Fruit fly (Drosophila melanogaster): Measurements from ENCODE around the gene Yp3.

Gene Yp3

DNA sequence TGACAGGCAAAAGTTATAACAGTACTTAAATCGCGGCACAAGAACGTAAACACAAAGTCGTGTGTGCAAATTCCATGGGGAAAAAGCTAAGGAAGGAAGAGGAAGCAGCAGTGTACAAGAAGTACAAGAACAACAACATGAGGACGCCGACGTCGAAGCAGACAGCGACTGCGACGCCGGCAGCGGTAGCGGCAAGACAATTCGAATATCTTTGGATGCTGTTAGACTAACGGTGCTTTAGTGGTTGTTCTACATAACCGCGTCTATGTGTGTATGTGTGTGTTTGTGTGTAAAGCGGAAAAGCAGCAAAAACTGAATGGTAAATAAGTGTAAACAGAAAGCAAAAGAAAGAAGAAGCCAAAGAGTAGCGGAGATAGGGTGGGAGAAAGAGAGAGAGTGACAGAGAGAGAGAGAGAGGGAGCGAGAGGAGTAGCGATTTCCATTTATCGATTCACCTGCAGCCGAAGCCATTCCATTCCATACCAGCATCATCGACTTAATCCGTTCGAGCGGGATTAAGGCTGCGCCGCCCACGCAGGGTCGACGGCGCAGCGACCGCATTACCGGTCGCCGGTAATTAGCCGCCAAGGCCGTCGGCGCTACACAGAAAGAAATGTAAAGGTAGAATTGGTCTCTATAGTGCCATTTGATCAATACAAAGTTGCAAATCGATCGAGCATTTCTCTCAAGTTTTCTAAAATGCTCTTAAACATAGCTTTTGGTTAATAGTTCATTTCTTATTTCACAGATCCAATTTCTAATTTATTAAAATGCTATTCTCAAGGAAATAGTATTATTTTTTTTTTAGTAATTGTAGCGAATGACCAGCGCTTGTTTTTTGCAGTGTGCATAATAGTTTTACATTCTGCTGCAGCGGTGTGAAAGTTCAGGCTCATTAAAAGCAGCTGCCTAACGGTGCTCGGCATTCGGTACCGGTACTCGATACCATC lies 24.9 kb downstream of the Yp3 start (continued):
- TF ChIP-seq CG17612 (GFP tag; IDR thresholded peaks at IDR 0.05) (no peak), ase (GFP tag; IDR thresholded peaks at IDR 0.05) (no peak), CG18619 (GFP tag; optimal IDR thresholded peaks at IDR 0.05) (peak; percentile 35), D19B (GFP tag; optimal IDR thresholded peaks at IDR 0.05) (no peak), CG9215 (GFP tag; IDR thresholded peaks at IDR 0.05) (no peak), CG8388 (GFP tag; optimal IDR thresholded peaks at IDR 0.05) (peak; percentile 56), pnt (GFP tag; optimal IDR thresholded peaks at IDR 0.05) (peak; percentile 14), Camta (GFP tag; optimal IDR thresholded peaks at IDR 0.05) (peak; percentile 53), shn (GFP tag; optimal IDR thresholded peaks at IDR 0.05) (no peak), salm (tag; optimal IDR thresholded peaks at IDR 0.05) (peak; percentile 13), prd (optimal IDR thresholded peaks at IDR 0.05) (no peak), prd (GFP tag; IDR thresholded peaks at IDR 0.05) (peak; percentile 34; the same call in 2 of the 3 replicates), gt (GFP tag; IDR thresholded peaks at IDR 0.05) (no peak), zf30C (GFP tag; optimal IDR thresholded peaks at IDR 0.05) (peak; percentile 41), CG31441 (GFP tag; IDR thresholded peaks at IDR 0.05) (peak; percentile 73), aop (GFP tag; IDR thresholded peaks at IDR 0.05) (no peak), grau (tag; optimal IDR thresholded peaks at IDR 0.05) (peak; percentile 49), zfh1 (GFP tag; IDR thresholded peaks at IDR 0.05) (peak; percentile 41; the same call in 1 of the 3 replicates), corto (GFP tag; optimal IDR thresholded peaks at IDR 0.05) (no peak), CHES-1-like (GFP tag; optimal IDR thresholded peaks at IDR 0.05) (no peak), lilli (GFP tag; optimal IDR thresholded peaks at IDR 0.05) (peak; percentile 49), CG7357 (GFP tag; IDR thresholded peaks at IDR 0.05) (no peak), ranshi (GFP tag; IDR thresholded peaks at IDR 0.05) (no peak), D (optimal IDR thresholded peaks at IDR 0.05) (no peak), D (GFP tag; optimal IDR thresholded peaks at IDR 0.05) (peak; percentile 47), danr (GFP tag; IDR thresholded peaks at IDR 0.05) (0 out of 2 replicates have a peak, but pooled peaks have one; percentile 19), Hr3 (GFP tag; optimal IDR thresholded peaks at IDR 0.05) (peak; percentile 16)

DNA sequence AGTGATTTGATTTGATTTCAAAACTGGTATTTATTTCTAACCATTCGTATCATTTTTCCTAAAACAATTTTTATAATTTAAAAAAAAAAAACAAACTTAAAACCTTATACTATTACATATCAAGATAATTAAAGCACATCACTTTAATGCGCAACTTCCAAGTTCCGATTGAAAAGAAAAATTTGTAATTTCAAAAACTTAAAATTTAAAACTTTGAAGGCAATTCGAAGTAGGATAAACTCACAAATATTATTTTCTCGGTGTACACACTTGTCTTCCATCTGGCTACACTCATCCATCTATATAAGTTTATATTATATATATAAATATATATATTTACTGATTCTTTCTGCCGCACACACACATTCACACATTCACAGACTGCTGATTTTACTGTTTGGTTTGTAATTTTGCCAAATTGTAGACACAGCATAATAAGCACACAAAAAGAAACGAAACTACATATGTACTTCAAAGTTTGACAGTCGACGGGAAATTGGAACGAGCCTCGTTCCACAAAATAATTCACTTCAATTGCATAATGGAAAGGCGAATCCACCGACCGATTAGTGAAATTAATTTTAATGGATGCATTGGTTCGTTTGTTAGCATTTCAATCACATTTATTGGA lies 26.8 kb downstream of the Yp3 start:
- TF ChIP-seq MBD-R2 (GFP tag; IDR thresholded peaks at IDR 0.05) (no peak), CG30431 (GFP tag; optimal IDR thresholded peaks at IDR 0.05) (no peak), inv (GFP tag; IDR thresholded peaks at IDR 0.05; ENCODE audit: partially characterized antibody) (no peak), CG15479 (GFP tag; optimal IDR thresholded peaks at IDR 0.05) (no peak), CG10209 (GFP tag; optimal IDR thresholded peaks at IDR 0.05) (no peak), chm (GFP tag; IDR thresholded peaks at IDR 0.05) (no peak), CG14050 (GFP tag; IDR thresholded peaks at IDR 0.05) (no peak), CG15073 (GFP tag; optimal IDR thresholded peaks at IDR 0.05) (no peak), bbx (GFP tag; IDR thresholded peaks at IDR 0.05; ENCODE audit: partially characterized antibody) (no peak), Tbp (GFP tag; optimal IDR thresholded peaks at IDR 0.05) (no peak), ewg (GFP tag; optimal IDR thresholded peaks at IDR 0.05) (no peak), jumu (GFP tag; optimal IDR thresholded peaks at IDR 0.05) (no peak), Blimp-1 (GFP tag; optimal IDR thresholded peaks at IDR 0.05) (no peak), CG10274 (GFP tag; optimal IDR thresholded peaks at IDR 0.05) (no peak), Antp (GFP tag; optimal IDR thresholded peaks at IDR 0.05) (no peak), CG18599 (GFP tag; optimal IDR thresholded peaks at IDR 0.05) (no peak), CG15696 (tag; optimal IDR thresholded peaks at IDR 0.05) (no peak), grn (GFP tag; optimal IDR thresholded peaks at IDR 0.05) (no peak), Pdp1 (GFP tag; optimal IDR thresholded peaks at IDR 0.05) (no peak), CG14014 (GFP tag; IDR thresholded peaks at IDR 0.05) (no peak)
